Worm (Caenorhabditis elegans) whole organism, early embryonic: ENCODE measurements around the gene nhr-182.

ENCODE experiments used
- F13C5.2 ChIP-seq: sonication (generic microtip); optimal IDR thresholded peaks from 2 replicates; lab custom pipeline; 2017; ENCODE audit warnings: mild to moderate bottlenecking, missing genetic modification characterization, inconsistent platforms, missing compliant biosample characterization
- ama-1 ChIP-seq: fragments of 150-350 bp; optimal IDR thresholded peaks from 2 replicates; lab custom pipeline; 2014
- ceh-13 ChIP-seq: fragments of 200-800 bp; sonication (Bioruptor generic); optimal IDR thresholded peaks from 2 replicates; lab custom pipeline; 2018; ENCODE audit warnings: mild to moderate bottlenecking, missing genetic modification characterization, missing compliant biosample characterization
- ets-7 ChIP-seq: sonication (generic microtip); optimal IDR thresholded peaks from 2 replicates; lab custom pipeline; 2016; ENCODE audit warnings: missing genotype, missing genetic modification characterization, missing compliant biosample characterization
- hmg-4 ChIP-seq: fragments of 200-800 bp; sonication (Bioruptor generic); optimal IDR thresholded peaks from 2 replicates; lab custom pipeline; 2018; ENCODE audit warnings: mild to moderate bottlenecking, missing genetic modification characterization, missing compliant biosample characterization
- hnd-1 ChIP-seq: sonication (generic microtip); optimal IDR thresholded peaks from 2 replicates; lab custom pipeline; 2016; ENCODE audit warnings: missing genetic modification characterization, missing compliant biosample characterization
- sea-1 ChIP-seq: fragments of 200-800 bp; sonication (Bioruptor generic); conservative IDR thresholded peaks from 2 replicates; pipeline ENCODE4 v1.3.6; 2022; ENCODE audit warnings: missing genetic modification characterization, missing compliant biosample characterization
- tbx-11 ChIP-seq: fragments of 200-800 bp; sonication (Bioruptor generic); IDR thresholded peaks from 2 replicates; pipeline ENCODE4 v1.3.6; 2022; ENCODE audit warnings: missing genetic modification characterization, missing compliant biosample characterization
- tbx-37 ChIP-seq: fragments of 200-800 bp; sonication (Bioruptor generic); conservative IDR thresholded peaks from 2 replicates; pipeline ENCODE4 v1.3.6; 2022; ENCODE audit warnings: missing genetic modification reagents, missing genetic modification characterization, missing compliant biosample characterization

DNA sequence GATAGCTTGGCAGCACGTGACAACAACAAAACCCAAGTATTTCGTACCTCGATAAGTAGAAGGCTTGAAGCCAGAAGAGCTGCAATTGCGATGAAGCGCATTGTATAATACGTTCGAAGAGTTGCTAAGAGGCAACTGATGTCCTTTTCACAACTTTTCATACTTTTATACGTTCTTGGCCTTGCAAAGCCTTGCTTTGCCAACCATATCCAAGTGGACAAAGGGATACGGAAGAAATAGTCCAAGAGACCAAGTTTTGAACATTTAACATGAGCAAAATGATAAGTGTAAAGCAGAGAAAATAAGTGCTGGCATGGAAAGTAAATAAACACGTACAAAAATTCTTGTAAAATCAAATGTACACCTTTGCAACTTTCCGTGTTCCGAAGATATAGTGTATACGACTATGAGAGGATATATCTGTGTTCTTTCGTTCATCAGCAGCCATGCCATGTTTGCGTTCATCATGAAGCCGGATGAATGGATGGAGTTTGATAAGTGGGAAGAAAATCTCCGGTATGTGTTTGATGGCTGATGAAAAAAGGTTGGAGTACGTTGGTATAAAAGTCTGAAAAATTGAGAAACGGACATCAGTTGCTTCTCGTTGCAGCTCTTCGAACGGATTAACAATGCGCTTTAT, 14.6 kb upstream of the nhr-182 start, which contains the start of the genes Y5H2A.4 and abu-4:
- TF ChIP-seq hmg-4 = no peak
- no peak for TF ChIP-seq ama-1 (lab: Kevin White, UChicago)
- TF ChIP-seq hnd-1 (tag; lab: Kevin White, UChicago) = no peak
- no peak for TF ChIP-seq tbx-11
- no peak for TF ChIP-seq tbx-37 (GFP tag; lab: Robert Waterston, UW)
- no peak for TF ChIP-seq sea-1 (GFP tag; lab: Robert Waterston, UW)
- no peak for TF ChIP-seq ceh-13 (GFP tag; lab: Kevin White, UChicago)
- TF ChIP-seq F13C5.2 (tag; lab: Kevin White, UChicago) = no peak
- TF ChIP-seq ets-7 = no peak
